Worm (Caenorhabditis elegans): ENCODE results near the gene sulp-2.

- TF ChIP-seq unc-62 (GFP tag; optimal IDR thresholded peaks at IDR 0.05) (no peak), alr-1 (tag; optimal IDR thresholded peaks at IDR 0.05) (no peak)
Observed at ce11 chrX:5641315-5641714, 42.2 kb upstream of the sulp-2 start, which contains the start of gene T22B7.4.

Measured in whole organism, L2 larva.